Fruit fly (Drosophila melanogaster) whole organism, pupa: Measurements from ENCODE around the gene CG32237.
A peak's percentile ranks its signal among the peaks of the same experiment; 100 is the strongest.

ENCODE experiments used
- CG12605 ChIP-seq: fragments of 200-800 bp; sonication (Bioruptor generic); IDR thresholded peaks from 2 replicates; pipeline ENCODE4 v1.3.6; 2022; ENCODE audit warnings: missing biosample characterization, missing genetic modification characterization
- CG13204 ChIP-seq: fragments of 200-800 bp; sonication (Bioruptor generic); optimal IDR thresholded peaks from 2 replicates; lab custom pipeline; 2018; ENCODE audit warnings: missing biosample characterization, mild to moderate bottlenecking, missing genetic modification characterization, moderate library complexity
- CG34367 ChIP-seq: fragments of 200-800 bp; sonication (Bioruptor generic); optimal IDR thresholded peaks from 2 replicates; lab custom pipeline; 2018; ENCODE audit warnings: missing biosample characterization, mild to moderate bottlenecking, missing genetic modification characterization
- CG8301 ChIP-seq: fragments of 200-800 bp; sonication (Bioruptor generic); optimal IDR thresholded peaks from 2 replicates; lab custom pipeline; 2018; ENCODE audit warnings: missing biosample characterization, mild to moderate bottlenecking, missing genetic modification characterization
- CG9948 ChIP-seq: fragments of 200-800 bp; sonication (Bioruptor generic); optimal IDR thresholded peaks from 2 replicates; lab custom pipeline; 2018; ENCODE audit warnings: missing biosample characterization, mild to moderate bottlenecking, missing genetic modification characterization, moderate library complexity
- D1 ChIP-seq: fragments of 200-800 bp; sonication (Bioruptor generic); optimal IDR thresholded peaks from 2 replicates; lab custom pipeline; 2018; ENCODE audit warnings: missing biosample characterization, mild to moderate bottlenecking, missing genetic modification characterization, moderate library complexity
- EcR ChIP-seq: fragments of 200-800 bp; sonication (Bioruptor generic); optimal IDR thresholded peaks from 3 replicates; lab custom pipeline; 2019; ENCODE audit warnings: missing biosample characterization, missing genetic modification characterization, mild to moderate bottlenecking, moderate library complexity, missing genetic modification reagents
- Pif1A ChIP-seq: fragments of 200-800 bp; sonication (Bioruptor generic); optimal IDR thresholded peaks from 3 replicates; lab custom pipeline; 2016; ENCODE audit warnings: missing biosample characterization, missing genetic modification characterization

- TF ChIP-seq EcR (GFP tag; lab: Kevin White, UChicago) (no peak), CG12605 (GFP tag; lab: Robert Waterston, UW) (no peak), CG9948 (tag; lab: Kevin White, UChicago) (no peak), Pif1A (no peak), CG13204 (GFP tag; lab: Kevin White, UChicago) (no peak), D1 (tag; lab: Kevin White, UChicago) (no peak), CG8301 (tag; lab: Kevin White, UChicago) (peak; percentile 38), CG34367 (tag; lab: Kevin White, UChicago) (no peak)
These were observed 17.3 kb downstream of the CG32237 start for dm6 chr3L:4835005-4835404.
